Fruit fly (Drosophila melanogaster) whole organism, adult: ENCODE data around the gene grn.
A peak's percentile ranks its signal among the peaks of the same experiment; 100 is the strongest.

Source experiments
- CG11617 ChIP-seq: fragments of 200-800 bp; sonication (Bioruptor generic); optimal IDR thresholded peaks from 2 replicates; lab custom pipeline; 2017; ENCODE audit warnings: mild to moderate bottlenecking, missing biosample characterization, missing genetic modification reagents, missing genetic modification characterization
- CG12768 ChIP-seq: fragments of 200-800 bp; sonication (Bioruptor generic); optimal IDR thresholded peaks from 2 replicates; lab custom pipeline; 2017; ENCODE audit warnings: missing biosample characterization, missing genetic modification characterization, mild to moderate bottlenecking, moderate library complexity, missing genetic modification reagents
- CG14711 ChIP-seq: fragments of 200-800 bp; sonication (Bioruptor generic); optimal IDR thresholded peaks from 2 replicates; lab custom pipeline; 2018; ENCODE audit warnings: missing biosample characterization, mild to moderate bottlenecking, missing genetic modification characterization, moderate library complexity
- CG1620 ChIP-seq: fragments of 200-800 bp; sonication (Bioruptor generic); optimal IDR thresholded peaks from 2 replicates; lab custom pipeline; 2016; ENCODE audit warnings: missing biosample characterization, missing genetic modification characterization
- CG33017 ChIP-seq: fragments of 200-800 bp; sonication (Bioruptor generic); optimal IDR thresholded peaks from 2 replicates; lab custom pipeline; 2018; ENCODE audit warnings: missing biosample characterization, mild to moderate bottlenecking, missing genetic modification characterization, moderate library complexity
- CG5204 ChIP-seq: fragments of 200-800 bp; sonication (Bioruptor generic); optimal IDR thresholded peaks from 2 replicates; lab custom pipeline; 2016; ENCODE audit warnings: missing biosample characterization, missing genetic modification characterization
- CG7045 ChIP-seq: fragments of 200-800 bp; sonication (Bioruptor generic); optimal IDR thresholded peaks from 2 replicates; lab custom pipeline; 2017; ENCODE audit warnings: missing biosample characterization, mild to moderate bottlenecking, missing genetic modification characterization
- CG7101 ChIP-seq: fragments of 200-800 bp; sonication (Bioruptor generic); optimal IDR thresholded peaks from 2 replicates; lab custom pipeline; 2018; ENCODE audit warnings: missing biosample characterization, mild to moderate bottlenecking, missing genetic modification characterization, moderate library complexity
- Clk ChIP-seq: fragments of 200-800 bp; sonication (Bioruptor generic); optimal IDR thresholded peaks from 2 replicates; lab custom pipeline; 2017; ENCODE audit warnings: missing biosample characterization, missing genetic modification characterization
- Crg-1 ChIP-seq: fragments of 200-800 bp; sonication (Bioruptor generic); optimal IDR thresholded peaks from 2 replicates; lab custom pipeline; 2016; ENCODE audit warnings: missing biosample characterization, missing genetic modification characterization
- Hr96 ChIP-seq: fragments of 200-800 bp; sonication (Bioruptor generic); optimal IDR thresholded peaks from 2 replicates; lab custom pipeline; 2016; ENCODE audit warnings: missing biosample characterization, missing genetic modification characterization
- Mnt ChIP-seq: fragments of 200-800 bp; sonication (Bioruptor generic); optimal IDR thresholded peaks from 2 replicates; lab custom pipeline; 2016; ENCODE audit warnings: missing biosample characterization, mild to moderate bottlenecking, missing genetic modification characterization
- bab1 ChIP-seq: fragments of 200-800 bp; sonication (Bioruptor generic); optimal IDR thresholded peaks from 3 replicates; lab custom pipeline; 2019; ENCODE audit warnings: missing biosample characterization, mild to moderate bottlenecking, missing genetic modification characterization, moderate library complexity
- cic ChIP-seq: fragments of 200-800 bp; sonication (Bioruptor generic); optimal IDR thresholded peaks from 2 replicates; lab custom pipeline; 2017; ENCODE audit warnings: missing biosample characterization, mild to moderate bottlenecking, missing genetic modification characterization, moderate library complexity
- cnc ChIP-seq, 2 experiments: fragments of >200 bp; optimal IDR thresholded peaks; 2 replicates each; lab custom pipeline; 2017
- kay ChIP-seq: fragments of 200-800 bp; sonication (Bioruptor generic); peaks from one replicate; lab custom pipeline; 2016; ENCODE audit warnings: missing biosample characterization, missing genetic modification characterization, borderline replicate concordance
- ovo ChIP-seq: fragments of 200-800 bp; sonication (Bioruptor generic); optimal IDR thresholded peaks from 2 replicates; lab custom pipeline; 2016; ENCODE audit warnings: missing biosample characterization, missing genetic modification characterization
- pad ChIP-seq: fragments of 200-800 bp; sonication (Bioruptor generic); optimal IDR thresholded peaks from 3 replicates; lab custom pipeline; 2017; ENCODE audit warnings: missing biosample characterization, missing genetic modification characterization, mild to moderate bottlenecking, moderate library complexity, missing genetic modification reagents
- tj ChIP-seq: fragments of 200-800 bp; sonication (Bioruptor generic); optimal IDR thresholded peaks from 3 replicates; lab custom pipeline; 2017; ENCODE audit warnings: missing biosample characterization, mild to moderate bottlenecking, missing genetic modification characterization, moderate library complexity
- toe ChIP-seq: fragments of 200-800 bp; sonication (Bioruptor generic); optimal IDR thresholded peaks from 2 replicates; lab custom pipeline; 2016; ENCODE audit warnings: missing biosample characterization, missing genetic modification characterization

Gene grn

dm6 chr3R:8111789-8112382 lies 69.4 kb downstream of the grn start:
- TF ChIP-seq CG7045 (GFP tag; lab: Kevin White, UChicago) = no peak
- no peak for TF ChIP-seq bab1 (GFP tag; lab: Kevin White, UChicago)
- peak; percentile 13 for TF ChIP-seq Mnt (GFP tag; lab: Kevin White, UChicago)
- TF ChIP-seq toe (GFP tag; lab: Kevin White, UChicago) = no peak
- peak; percentile 42 for TF ChIP-seq cic
- peak; percentile 79 for TF ChIP-seq ovo
- no peak for TF ChIP-seq CG33017 (tag; lab: Kevin White, UChicago)
- TF ChIP-seq Clk (GFP tag; lab: Kevin White, UChicago) = peak; percentile 19
- TF ChIP-seq CG1620 (GFP tag; lab: Kevin White, UChicago) = no peak
- TF ChIP-seq Crg-1 (GFP tag; lab: Kevin White, UChicago) = no peak
- peak; percentile 96 for TF ChIP-seq kay
- no peak for TF ChIP-seq CG14711 (tag; lab: Kevin White, UChicago)
- no peak for TF ChIP-seq cnc (optimal IDR thresholded peaks at IDR 0.05; lab: Kevin White, UChicago)
- TF ChIP-seq CG5204 (GFP tag; lab: Kevin White, UChicago) = no peak
- TF ChIP-seq Hr96 = no peak
- TF ChIP-seq tj = peak; percentile 99
- peak; percentile 54 for TF ChIP-seq CG12768 (GFP tag; lab: Kevin White, UChicago)

DNA sequence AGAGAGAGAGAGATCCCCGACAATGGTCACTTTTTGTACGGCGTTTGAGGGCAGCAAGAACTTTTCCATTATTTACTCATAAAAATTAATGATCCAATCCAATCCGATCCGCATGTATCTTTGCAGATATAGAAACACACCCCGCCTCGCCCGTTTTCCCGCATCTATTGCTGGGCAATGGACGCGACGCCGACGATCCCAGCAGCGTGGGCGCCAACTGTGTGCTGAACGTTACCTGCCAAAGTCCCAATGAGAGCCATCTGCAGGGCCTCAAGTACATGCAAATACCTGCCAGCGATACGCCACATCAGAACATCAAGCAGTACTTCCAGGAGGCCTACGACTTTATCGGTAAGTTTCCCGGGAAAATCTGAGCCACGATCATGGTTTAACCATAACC lies 70.3 kb downstream of the grn start:
- TF ChIP-seq pad = no peak
- no peak for TF ChIP-seq ovo
- TF ChIP-seq Hr96 = no peak
- TF ChIP-seq CG14711 (tag; lab: Kevin White, UChicago) = no peak
- no peak for TF ChIP-seq CG12768 (GFP tag; lab: Kevin White, UChicago)
- no peak for TF ChIP-seq Crg-1 (GFP tag; lab: Kevin White, UChicago)
- no peak for TF ChIP-seq toe (GFP tag; lab: Kevin White, UChicago)
- no peak for TF ChIP-seq tj
- TF ChIP-seq Clk (GFP tag; lab: Kevin White, UChicago) = no peak
- TF ChIP-seq cnc (optimal IDR thresholded peaks at IDR 0.05; lab: Kevin White, UChicago) = no peak
- TF ChIP-seq CG11617 (GFP tag; lab: Kevin White, UChicago) = no peak
- no peak for TF ChIP-seq kay
- no peak for TF ChIP-seq CG7045 (GFP tag; lab: Kevin White, UChicago)

DNA sequence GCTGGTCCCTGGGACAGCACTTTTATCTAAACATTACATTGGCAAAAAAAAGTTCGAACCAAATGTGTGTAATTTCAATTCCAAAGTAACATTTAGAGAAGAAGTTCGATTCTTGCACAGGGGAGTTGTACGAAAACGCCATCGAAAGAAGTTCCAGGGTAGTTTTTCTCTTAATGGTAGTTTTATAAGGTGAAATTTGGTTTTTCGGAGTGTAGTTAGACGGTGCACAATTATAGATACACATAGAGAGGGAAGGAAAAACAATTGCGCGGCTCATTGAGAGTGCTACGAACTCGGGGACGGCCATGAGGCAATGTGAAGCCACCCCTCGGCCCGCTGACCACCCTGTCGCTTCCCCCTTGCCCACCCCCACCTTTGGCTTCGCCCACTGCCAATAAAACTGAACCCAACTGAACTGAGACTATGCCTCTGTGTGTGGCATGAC lies 71.0 kb downstream of the grn start:
- TF ChIP-seq Hr96 (peak; percentile 8), Crg-1 (GFP tag; lab: Kevin White, UChicago) (no peak), cic (no peak), CG33017 (tag; lab: Kevin White, UChicago) (peak; percentile 4), pad (no peak), CG7045 (GFP tag; lab: Kevin White, UChicago) (peak; percentile 16), toe (GFP tag; lab: Kevin White, UChicago) (no peak), CG7101 (peak; percentile 36), ovo (no peak), CG11617 (GFP tag; lab: Kevin White, UChicago) (no peak), CG1620 (GFP tag; lab: Kevin White, UChicago) (no peak), bab1 (GFP tag; lab: Kevin White, UChicago) (no peak), CG5204 (GFP tag; lab: Kevin White, UChicago) (no peak), cnc (optimal IDR thresholded peaks at IDR 0.05; lab: Kevin White, UChicago) (no peak), Mnt (GFP tag; lab: Kevin White, UChicago) (no peak), kay (peak; percentile 50), Clk (GFP tag; lab: Kevin White, UChicago) (no peak), CG12768 (GFP tag; lab: Kevin White, UChicago) (peak; percentile 23), tj (no peak), CG14711 (tag; lab: Kevin White, UChicago) (no peak)

DNA sequence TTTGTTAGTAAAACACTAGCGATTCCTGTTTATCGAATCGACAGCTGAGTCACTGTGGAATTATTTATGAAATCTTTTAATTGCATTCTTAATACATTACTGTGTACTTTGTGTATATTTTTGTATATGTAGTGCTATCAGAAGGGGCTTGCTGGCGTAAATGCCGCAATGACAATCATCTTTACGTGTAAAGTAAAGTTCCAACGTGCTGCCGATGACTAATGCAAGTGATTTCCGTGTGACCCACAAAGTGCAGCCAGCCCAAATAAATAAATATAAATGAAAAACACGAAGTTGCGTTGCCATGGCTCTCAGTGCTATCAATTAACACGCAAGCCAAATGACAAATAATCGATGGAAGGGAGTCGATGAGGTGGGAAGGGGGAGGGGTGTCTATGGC lies 71.5 kb downstream of the grn start:
- TF ChIP-seq Clk (GFP tag; lab: Kevin White, UChicago) (no peak), kay (peak; percentile 92), ovo (no peak), Hr96 (no peak)

- peak; percentile 58 for TF ChIP-seq tj
- no peak for TF ChIP-seq Crg-1 (GFP tag; lab: Kevin White, UChicago)
- no peak for TF ChIP-seq CG11617 (GFP tag; lab: Kevin White, UChicago)
- TF ChIP-seq cic = no peak
- no peak for TF ChIP-seq Hr96
- no peak for TF ChIP-seq CG33017 (tag; lab: Kevin White, UChicago)
- TF ChIP-seq bab1 (GFP tag; lab: Kevin White, UChicago) = no peak
- no peak for TF ChIP-seq kay
- no peak for TF ChIP-seq Clk (GFP tag; lab: Kevin White, UChicago)
- no peak for TF ChIP-seq CG1620 (GFP tag; lab: Kevin White, UChicago)
- peak; percentile 2 for TF ChIP-seq pad
- no peak for TF ChIP-seq CG12768 (GFP tag; lab: Kevin White, UChicago)
- peak; percentile 52 for TF ChIP-seq Mnt (GFP tag; lab: Kevin White, UChicago)
- no peak for TF ChIP-seq CG7045 (GFP tag; lab: Kevin White, UChicago)
- TF ChIP-seq CG14711 (tag; lab: Kevin White, UChicago) = no peak
- TF ChIP-seq toe (GFP tag; lab: Kevin White, UChicago) = no peak
- TF ChIP-seq CG7101 = no peak
Observed at dm6 chr3R:8108770-8109169, 72.5 kb downstream of the grn start.
